Worm (Caenorhabditis elegans): ENCODE results near the gene Y62H9A.10.

DNA sequence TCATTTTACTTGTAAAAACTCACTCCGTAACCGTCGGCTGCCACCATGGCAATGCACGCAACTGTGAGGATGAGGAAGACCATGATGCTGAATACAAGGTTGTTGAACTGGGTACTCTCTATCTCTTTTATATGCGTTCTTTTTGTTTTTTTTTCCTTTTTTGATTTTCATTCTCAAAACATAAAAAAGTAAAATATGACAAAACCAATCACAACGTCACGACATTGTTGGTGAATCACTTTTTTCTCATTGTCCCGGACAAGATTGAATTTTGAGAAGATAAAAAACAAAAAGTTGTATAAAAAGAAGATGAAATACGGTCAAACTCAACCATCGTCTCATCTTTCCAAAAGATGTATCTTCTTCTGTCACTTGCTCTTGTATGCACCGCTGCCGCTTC lies 19.8 kb downstream of the Y62H9A.10 start, which contains the start of the genes Y62H9A.5 and ule-5:
- TF ChIP-seq ama-1 (optimal IDR thresholded peaks at IDR 0.05) (no peak), ama-1 (GFP tag; optimal IDR thresholded peaks at IDR 0.05) (no peak), mes-4 (tag; optimal IDR thresholded peaks at IDR 0.05) (no peak), egl-18 (GFP tag; IDR thresholded peaks at IDR 0.05) (no peak), sea-2 (GFP tag; IDR thresholded peaks at IDR 0.05) (no peak), pha-4 (tag; optimal IDR thresholded peaks at IDR 0.05) (no peak), T26A5.8 (tag; optimal IDR thresholded peaks at IDR 0.05) (no peak), snpc-1.1 (tag; optimal IDR thresholded peaks at IDR 0.05; ENCODE audit: insufficient read depth) (no peak)

All from whole organism, young adult.